Worm (Caenorhabditis elegans) whole organism, L3 larva: ENCODE data around the gene spe-43.

ENCODE experiments used
- R02D3.7 ChIP-seq: fragments of 150-350 bp; optimal IDR thresholded peaks from 2 replicates; lab custom pipeline; 2014; ENCODE audit warnings: missing biosample characterization, missing genetic modification characterization
- ama-1 ChIP-seq: fragments of 150-350 bp; optimal IDR thresholded peaks from 2 replicates; lab custom pipeline; 2018
- elt-1 ChIP-seq: fragments of 150-350 bp; optimal IDR thresholded peaks from 2 replicates; lab custom pipeline; 2014; ENCODE audit warnings: missing biosample characterization, missing genetic modification characterization
- elt-2 ChIP-seq: sonication (generic microtip); optimal IDR thresholded peaks from 2 replicates; lab custom pipeline; 2016; ENCODE audit warnings: missing genetic modification reagents, mild to moderate bottlenecking, missing genetic modification characterization, missing compliant biosample characterization
- lin-15B ChIP-seq: fragments of 150-350 bp; optimal IDR thresholded peaks from 2 replicates; lab custom pipeline; 2014; ENCODE audit warnings: missing biosample characterization, missing genetic modification characterization
- mml-1 ChIP-seq: fragments of 150-350 bp; sonication (generic microtip); optimal IDR thresholded peaks from 3 replicates; lab custom pipeline; 2014; ENCODE audit warnings: missing biosample characterization, missing genetic modification characterization
- nhr-12 ChIP-seq: fragments of 150-350 bp; optimal IDR thresholded peaks from 2 replicates; lab custom pipeline; 2014; ENCODE audit warnings: missing biosample characterization, missing genetic modification characterization
- nhr-237 ChIP-seq: fragments of 150-350 bp; optimal IDR thresholded peaks from 2 replicates; lab custom pipeline; 2014; ENCODE audit warnings: missing biosample characterization, missing genetic modification characterization
- nhr-25 ChIP-seq: sonication (generic microtip); optimal IDR thresholded peaks from 2 replicates; lab custom pipeline; 2017; ENCODE audit warnings: missing biosample characterization, missing genetic modification characterization
- nhr-76 ChIP-seq: fragments of 150-350 bp; sonication (generic microtip); optimal IDR thresholded peaks from 5 replicates; lab custom pipeline; 2014; ENCODE audit warnings: missing biosample characterization, missing genetic modification characterization
- skn-1 ChIP-seq: fragments of 150-350 bp; optimal IDR thresholded peaks from 2 replicates; lab custom pipeline; 2014; ENCODE audit warnings: missing biosample characterization, missing genetic modification characterization
- unc-62 ChIP-seq: fragments of 150-350 bp; sonication (generic microtip); optimal IDR thresholded peaks from 4 replicates; lab custom pipeline; 2014; ENCODE audit warnings: missing biosample characterization, missing genetic modification reagents, missing genetic modification characterization
- zag-1 ChIP-seq: fragments of 150-350 bp; optimal IDR thresholded peaks from 2 replicates; lab custom pipeline; 2014; ENCODE audit warnings: missing biosample characterization, missing genetic modification characterization
- ztf-11 ChIP-seq: fragments of 150-350 bp; optimal IDR thresholded peaks from 2 replicates; lab custom pipeline; 2014; ENCODE audit warnings: missing biosample characterization, missing genetic modification characterization

ce11 chrIV:13104900-13105299 is 37.3 kb downstream of the spe-43 start, which contains the start of gene rde-11:
- no peak for TF ChIP-seq elt-2 (tag; lab: Kevin White, UChicago)
- TF ChIP-seq mml-1 (tag; lab: Kevin White, UChicago): no peak
- TF ChIP-seq nhr-25 (tag; lab: Kevin White, UChicago): no peak
- TF ChIP-seq zag-1 (tag; lab: Kevin White, UChicago): no peak
- no peak for TF ChIP-seq skn-1 (tag; lab: Kevin White, UChicago)
- TF ChIP-seq ztf-11 (tag; lab: Kevin White, UChicago): no peak
- TF ChIP-seq unc-62: no peak
- TF ChIP-seq nhr-76: no peak
- TF ChIP-seq nhr-12: no peak
- no peak for TF ChIP-seq lin-15B (tag; lab: Kevin White, UChicago)
- TF ChIP-seq nhr-237 (tag; lab: Kevin White, UChicago): no peak
- no peak for TF ChIP-seq R02D3.7 (tag; lab: Kevin White, UChicago)
- TF ChIP-seq elt-1 (tag; lab: Kevin White, UChicago): no peak
- TF ChIP-seq ama-1 (lab: Kevin White, UChicago): no peak
